Worm (Caenorhabditis elegans): Measurements from ENCODE around the gene C05D11.1.

The C05D11.1 gene

DNA sequence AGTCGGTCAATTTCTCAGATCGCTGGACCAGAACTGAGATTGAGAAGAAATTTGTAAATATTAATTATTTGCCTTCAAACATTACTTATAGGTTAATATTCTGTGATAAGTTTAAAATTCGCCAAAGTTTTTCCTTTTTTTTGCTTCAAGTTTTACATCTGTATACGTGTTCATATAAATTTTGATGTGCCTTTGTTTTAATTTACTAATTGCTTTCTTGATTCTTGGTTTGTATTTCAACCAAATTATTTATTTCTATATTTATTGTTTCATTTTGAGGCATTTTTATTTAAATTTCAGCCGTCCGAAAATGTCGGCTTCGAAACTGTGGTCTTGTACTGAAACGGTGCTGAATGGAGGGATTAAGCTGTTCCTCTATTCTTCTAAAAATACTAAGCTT is at the start of gene C05D11.1:
TSS of gene C05D11.1 (plus strand) at position 301 of the 400 bp plus-strand sequence.
- TF ChIP-seq hlh-13 (GFP tag; optimal IDR thresholded peaks at IDR 0.05) (no peak), ztf-16 (tag; optimal IDR thresholded peaks at IDR 0.05) (no peak), ceh-18 (tag; optimal IDR thresholded peaks at IDR 0.05) (no peak), ceh-34 (tag; optimal IDR thresholded peaks at IDR 0.05) (no peak), ceh-2 (tag; optimal IDR thresholded peaks at IDR 0.05) (no peak), rnt-1 (tag; optimal IDR thresholded peaks at IDR 0.05) (no peak), fax-1 (tag; optimal IDR thresholded peaks at IDR 0.05) (no peak), sox-2 (GFP tag; IDR thresholded peaks at IDR 0.05) (no peak), hlh-8 (tag; optimal IDR thresholded peaks at IDR 0.05) (no peak), unc-3 (GFP tag; conservative IDR thresholded peaks at IDR 0.05) (no peak), unc-3 (tag; optimal IDR thresholded peaks at IDR 0.05) (no peak), pat-9 (tag; optimal IDR thresholded peaks at IDR 0.05) (no peak), ceh-9 (tag; optimal IDR thresholded peaks at IDR 0.05) (no peak), K02D7.2 (tag; optimal IDR thresholded peaks at IDR 0.05) (no peak), unc-42 (tag; optimal IDR thresholded peaks at IDR 0.05) (no peak), ceh-19 (GFP tag; optimal IDR thresholded peaks at IDR 0.05) (no peak)

- TF ChIP-seq ttx-3 (tag; optimal IDR thresholded peaks at IDR 0.05): no peak
- TF ChIP-seq pros-1 (tag; optimal IDR thresholded peaks at IDR 0.05): no peak
- no peak for TF ChIP-seq ahr-1 (tag; optimal IDR thresholded peaks at IDR 0.05)
- TF ChIP-seq hlh-15 (tag; optimal IDR thresholded peaks at IDR 0.05): no peak
- no peak for TF ChIP-seq tbx-2 (tag; optimal IDR thresholded peaks at IDR 0.05)
- no peak for TF ChIP-seq nhr-232 (tag; optimal IDR thresholded peaks at IDR 0.05)
- TF ChIP-seq Y22D7AL.16 (tag; optimal IDR thresholded peaks at IDR 0.05): no peak
- TF ChIP-seq tbx-7 (tag; optimal IDR thresholded peaks at IDR 0.05): no peak
- TF ChIP-seq nhr-11 (tag; optimal IDR thresholded peaks at IDR 0.05): no peak
- no peak for TF ChIP-seq che-1 (tag; optimal IDR thresholded peaks at IDR 0.05)
- no peak for TF ChIP-seq pag-3 (tag; optimal IDR thresholded peaks at IDR 0.05; ENCODE audit: borderline replicate concordance)
- no peak for TF ChIP-seq K09A11.1 (tag; optimal IDR thresholded peaks at IDR 0.05; ENCODE audit: insufficient read depth)
- TF ChIP-seq eyg-1 (tag; optimal IDR thresholded peaks at IDR 0.05): no peak
- no peak for TF ChIP-seq fkh-10 (GFP tag; optimal IDR thresholded peaks at IDR 0.05)
- no peak for TF ChIP-seq ceh-9 (tag; optimal IDR thresholded peaks at IDR 0.05)
- no peak for TF ChIP-seq pha-2 (tag; optimal IDR thresholded peaks at IDR 0.05)
- no peak for TF ChIP-seq hlh-13 (GFP tag; optimal IDR thresholded peaks at IDR 0.05)
- no peak for TF ChIP-seq unc-3 (GFP tag; conservative IDR thresholded peaks at IDR 0.05)
- TF ChIP-seq unc-3 (tag; optimal IDR thresholded peaks at IDR 0.05): no peak
These were observed 46.9 kb upstream of the C05D11.1 start, which contains the start of gene C16A3.2 for ce11 chrIII:6389533-6389932. Gene C16A3.2 (plus strand): TSS chrIII:6389833.

- TF ChIP-seq ceh-30 (tag; optimal IDR thresholded peaks at IDR 0.05) (no peak), ceh-2 (tag; optimal IDR thresholded peaks at IDR 0.05) (no peak), ceh-18 (tag; optimal IDR thresholded peaks at IDR 0.05) (no peak), madf-2 (tag; optimal IDR thresholded peaks at IDR 0.05) (no peak), mec-3 (tag; optimal IDR thresholded peaks at IDR 0.05; ENCODE audit: borderline replicate concordance) (no peak), pat-9 (tag; optimal IDR thresholded peaks at IDR 0.05) (no peak), dve-1 (tag; optimal IDR thresholded peaks at IDR 0.05) (no peak), elt-4 (tag; optimal IDR thresholded peaks at IDR 0.05) (no peak), unc-55 (GFP tag; optimal IDR thresholded peaks at IDR 0.05) (no peak), hlh-13 (GFP tag; optimal IDR thresholded peaks at IDR 0.05) (no peak), fax-1 (tag; optimal IDR thresholded peaks at IDR 0.05) (no peak), ttx-3 (tag; optimal IDR thresholded peaks at IDR 0.05) (no peak), eyg-1 (tag; optimal IDR thresholded peaks at IDR 0.05) (no peak), npax-4 (tag; optimal IDR thresholded peaks at IDR 0.05) (no peak), C38D4.7 (GFP tag; optimal IDR thresholded peaks at IDR 0.05) (no peak), unc-42 (tag; optimal IDR thresholded peaks at IDR 0.05) (no peak), syd-9 (tag; optimal IDR thresholded peaks at IDR 0.05) (no peak)
These were observed 45.8 kb upstream of the C05D11.1 start, which contains the start of gene smrc-1 for ce11 chrIII:6390644-6391043. Gene smrc-1 (plus strand): TSS chrIII:6390944.
